In the genomic region with DNA sequence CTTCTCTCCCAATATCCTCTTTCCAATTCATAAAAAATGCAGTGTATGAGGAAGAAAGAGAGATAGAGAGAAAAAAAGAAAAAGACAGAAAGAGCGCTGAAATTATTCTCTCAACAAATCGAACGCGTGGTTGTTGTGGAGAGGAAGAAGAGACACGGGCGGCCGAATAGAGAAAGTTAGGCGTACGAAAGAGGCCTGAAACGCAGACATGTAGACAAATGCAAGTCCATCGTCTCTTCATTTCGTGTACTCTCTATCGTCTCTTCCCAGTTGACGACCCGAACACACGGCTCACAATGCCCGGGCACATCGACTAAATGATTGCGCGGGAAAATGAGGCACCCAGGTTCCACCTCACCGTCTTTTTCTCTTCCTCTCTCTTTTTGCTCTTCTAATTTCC, we compare ENCODE assay signal across 3 worm cellular contexts.
A peak's percentile ranks its signal among the peaks of the same experiment; 100 is the strongest.
TF ChIP-seq lines count a peak whose summit lies in the region.

No protein-coding gene starts in this region.

TF ChIP-seq in whole organism, L1 larva, 84 proteins besides CTCF, POLR2A, EP300 and RAD21 (continued from another document and continues in another):
- no peak for TF ChIP-seq pag-3 (tag; optimal IDR thresholded peaks at IDR 0.05; lab: Kevin White, UChicago; ENCODE audit: borderline replicate concordance, insufficient read depth)
- TF ChIP-seq jun-1 (tag; optimal IDR thresholded peaks at IDR 0.05; lab: Kevin White, UChicago) = peak; percentile 63
- TF ChIP-seq tbx-2 (tag; optimal IDR thresholded peaks at IDR 0.05; lab: Kevin White, UChicago) = peak; percentile 61
- peak; percentile 26; the same call in 1 of the 2 replicates for TF ChIP-seq isw-1 (GFP tag; IDR thresholded peaks at IDR 0.05; lab: Robert Waterston, UW)
- no peak for TF ChIP-seq C16A3.4 (tag; optimal IDR thresholded peaks at IDR 0.05; lab: Kevin White, UChicago)
- TF ChIP-seq ztf-11 (tag; optimal IDR thresholded peaks at IDR 0.05; lab: Kevin White, UChicago) = no peak
- TF ChIP-seq ceh-82 (tag; optimal IDR thresholded peaks at IDR 0.05; lab: Kevin White, UChicago) = peak; percentile 49 to 75 (median 65)
- no peak for TF ChIP-seq egl-27 (tag; optimal IDR thresholded peaks at IDR 0.05; lab: Kevin White, UChicago)
- peak; percentile 55 to 64 for TF ChIP-seq lsy-2 (tag; optimal IDR thresholded peaks at IDR 0.05; lab: Kevin White, UChicago)
- TF ChIP-seq sox-4 (tag; optimal IDR thresholded peaks at IDR 0.05; lab: Kevin White, UChicago) = no peak
- peak; percentile 62 to 67 for TF ChIP-seq lin-35 (GFP tag; optimal IDR thresholded peaks at IDR 0.05; lab: Kevin White, UChicago)
- TF ChIP-seq elt-3 (tag; optimal IDR thresholded peaks at IDR 0.05; lab: Kevin White, UChicago) = peak in 2 of 6 experiments; percentile 4 to 5
- TF ChIP-seq unc-86 (tag; optimal IDR thresholded peaks at IDR 0.05; lab: Kevin White, UChicago) = peak; percentile 68
- peak; percentile 64 for TF ChIP-seq skn-1 (tag; optimal IDR thresholded peaks at IDR 0.05; lab: Kevin White, UChicago)
- TF ChIP-seq nhr-71 (tag; optimal IDR thresholded peaks at IDR 0.05; lab: Kevin White, UChicago) = peak; percentile 78
- no peak for TF ChIP-seq ceh-8 (GFP tag; optimal IDR thresholded peaks at IDR 0.05; lab: Kevin White, UChicago)
- peak in 1 of 2 experiments; percentile 46 for TF ChIP-seq mdl-1 (tag; optimal IDR thresholded peaks at IDR 0.05; lab: Kevin White, UChicago)
- TF ChIP-seq rnt-1 (tag; optimal IDR thresholded peaks at IDR 0.05; lab: Kevin White, UChicago) = peak; percentile 72
- TF ChIP-seq mef-2 (tag; optimal IDR thresholded peaks at IDR 0.05; lab: Kevin White, UChicago) = peak; percentile 33
- TF ChIP-seq lir-3 (tag; optimal IDR thresholded peaks at IDR 0.05; lab: Kevin White, UChicago; ENCODE audit: poor library complexity) = no peak
- TF ChIP-seq C34B4.2 (tag; optimal IDR thresholded peaks at IDR 0.05; lab: Kevin White, UChicago) = no peak
- no peak for TF ChIP-seq hlh-17 (GFP tag; optimal IDR thresholded peaks at IDR 0.05; lab: Kevin White, UChicago; ENCODE audit: borderline replicate concordance)
- TF ChIP-seq elt-2 (tag; optimal IDR thresholded peaks at IDR 0.05; lab: Kevin White, UChicago) = peak; percentile 30
- no peak for TF ChIP-seq fkh-4 (tag; optimal IDR thresholded peaks at IDR 0.05; lab: Kevin White, UChicago; ENCODE audit: borderline replicate concordance)
- TF ChIP-seq snu-23 (GFP tag; optimal IDR thresholded peaks at IDR 0.05; lab: Kevin White, UChicago) = peak; percentile 69
- TF ChIP-seq fos-1 (tag; optimal IDR thresholded peaks at IDR 0.05; lab: Kevin White, UChicago) = peak; percentile 16
- TF ChIP-seq nhr-12 (tag; optimal IDR thresholded peaks at IDR 0.05; lab: Kevin White, UChicago) = no peak
- no peak for TF ChIP-seq grh-1 (GFP tag; IDR thresholded peaks at IDR 0.05; lab: Robert Waterston, UW)
- no peak for TF ChIP-seq pqm-1 (tag; optimal IDR thresholded peaks at IDR 0.05; lab: Kevin White, UChicago)
- peak; percentile 24 for TF ChIP-seq mep-1 (tag; optimal IDR thresholded peaks at IDR 0.05; lab: Kevin White, UChicago)
- peak; percentile 63 to 75 for TF ChIP-seq efl-1 (optimal IDR thresholded peaks at IDR 0.05; lab: Kevin White, UChicago)
- peak; percentile 42 to 93 for TF ChIP-seq efl-1 (GFP tag; optimal IDR thresholded peaks at IDR 0.05 in 1 of 2; lab: Kevin White, UChicago)
- no peak for TF ChIP-seq ceh-63 (GFP tag; optimal IDR thresholded peaks at IDR 0.05; lab: Kevin White, UChicago)
- TF ChIP-seq aly-2 (tag; optimal IDR thresholded peaks at IDR 0.05; lab: Kevin White, UChicago) = no peak
- no peak for TF ChIP-seq alr-1 (tag; optimal IDR thresholded peaks at IDR 0.05; lab: Kevin White, UChicago; ENCODE audit: borderline replicate concordance)
- TF ChIP-seq fkh-10 (GFP tag; optimal IDR thresholded peaks at IDR 0.05; lab: Kevin White, UChicago) = no peak
- TF ChIP-seq F16B12.6 (tag; optimal IDR thresholded peaks at IDR 0.05; lab: Kevin White, UChicago) = no peak
- peak; percentile 30 for TF ChIP-seq nhr-11 (tag; optimal IDR thresholded peaks at IDR 0.05; lab: Kevin White, UChicago)
- TF ChIP-seq lin-15B (tag; optimal IDR thresholded peaks at IDR 0.05; lab: Kevin White, UChicago) = no peak
- TF ChIP-seq fkh-8 (tag; optimal IDR thresholded peaks at IDR 0.05; lab: Kevin White, UChicago) = peak; percentile 90
- no peak for TF ChIP-seq vab-15 (tag; optimal IDR thresholded peaks at IDR 0.05; lab: Kevin White, UChicago)

TF ChIP-seq in whole organism, L3 larva, 47 proteins besides CTCF, POLR2A, EP300 and RAD21 (continued from another document):
- TF ChIP-seq daf-12 (tag; optimal IDR thresholded peaks at IDR 0.05; lab: Kevin White, UChicago) = no peak
- no peak for TF ChIP-seq ama-1 (optimal IDR thresholded peaks at IDR 0.05; lab: Kevin White, UChicago)
- TF ChIP-seq elt-1 (tag; optimal IDR thresholded peaks at IDR 0.05; lab: Kevin White, UChicago) = no peak
- TF ChIP-seq lsy-12 (tag; optimal IDR thresholded peaks at IDR 0.05; lab: Kevin White, UChicago) = peak; percentile 61
- peak; percentile 53 for TF ChIP-seq nhr-25 (tag; optimal IDR thresholded peaks at IDR 0.05; lab: Kevin White, UChicago)
- no peak for TF ChIP-seq fos-1 (tag; optimal IDR thresholded peaks at IDR 0.05; lab: Kevin White, UChicago)
- peak; percentile 34 for TF ChIP-seq ceh-28 (tag; optimal IDR thresholded peaks at IDR 0.05; lab: Kevin White, UChicago)
- TF ChIP-seq aly-2 (tag; optimal IDR thresholded peaks at IDR 0.05; lab: Kevin White, UChicago) = no peak
- TF ChIP-seq nhr-23 (tag; optimal IDR thresholded peaks at IDR 0.05; lab: Kevin White, UChicago) = peak; percentile 15
- TF ChIP-seq pqm-1 (tag; optimal IDR thresholded peaks at IDR 0.05; lab: Kevin White, UChicago) = peak; percentile 8
- TF ChIP-seq hmg-11 (tag; optimal IDR thresholded peaks at IDR 0.05; lab: Kevin White, UChicago) = peak; percentile 86
- TF ChIP-seq nhr-77 (tag; optimal IDR thresholded peaks at IDR 0.05; lab: Kevin White, UChicago) = no peak
- peak; percentile 82 for TF ChIP-seq elt-2 (tag; optimal IDR thresholded peaks at IDR 0.05; lab: Kevin White, UChicago)
- TF ChIP-seq ceh-9 (tag; optimal IDR thresholded peaks at IDR 0.05; lab: Kevin White, UChicago) = no peak
- peak; percentile 65 for TF ChIP-seq lin-15B (tag; optimal IDR thresholded peaks at IDR 0.05; lab: Kevin White, UChicago)

TF ChIP-seq in whole organism, young adult, 124 proteins besides CTCF, POLR2A, EP300 and RAD21 (continued from another document and continues in another):
- TF ChIP-seq athp-1 (tag; optimal IDR thresholded peaks at IDR 0.05; lab: Kevin White, UChicago) = no peak
- TF ChIP-seq cebp-1 (GFP tag; IDR thresholded peaks at IDR 0.05; lab: Robert Waterston, UW) = no peak
- TF ChIP-seq cebp-1 (tag; optimal IDR thresholded peaks at IDR 0.05; lab: Kevin White, UChicago) = peak; percentile 71
- TF ChIP-seq hsf-1 (GFP tag; IDR thresholded peaks at IDR 0.05; lab: Robert Waterston, UW) = no peak
- TF ChIP-seq mel-28 (tag; optimal IDR thresholded peaks at IDR 0.05; lab: Kevin White, UChicago; ENCODE audit: borderline replicate concordance) = no peak
- no peak for TF ChIP-seq gei-17 (GFP tag; optimal IDR thresholded peaks at IDR 0.05; lab: Kevin White, UChicago)
- TF ChIP-seq madf-6 (GFP tag; IDR thresholded peaks at IDR 0.05; lab: Robert Waterston, UW) = peak; percentile 75
- TF ChIP-seq sea-2 (GFP tag; IDR thresholded peaks at IDR 0.05; lab: Robert Waterston, UW) = no peak
- TF ChIP-seq F10E7.11 (tag; optimal IDR thresholded peaks at IDR 0.05; lab: Kevin White, UChicago) = no peak
- no peak for TF ChIP-seq ztf-28 (GFP tag; IDR thresholded peaks at IDR 0.05; lab: Robert Waterston, UW)
- peak; percentile 26 for TF ChIP-seq somi-1 (GFP tag; optimal IDR thresholded peaks at IDR 0.05; lab: Kevin White, UChicago)
- TF ChIP-seq F39B2.1 (GFP tag; IDR thresholded peaks at IDR 0.05; lab: Robert Waterston, UW) = no peak
- no peak for TF ChIP-seq F52B5.7 (tag; optimal IDR thresholded peaks at IDR 0.05; lab: Kevin White, UChicago)
- TF ChIP-seq ets-4 (GFP tag; optimal IDR thresholded peaks at IDR 0.05; lab: Kevin White, UChicago) = peak; percentile 30
- TF ChIP-seq repo-1 (tag; optimal IDR thresholded peaks at IDR 0.05; lab: Kevin White, UChicago) = no peak
- TF ChIP-seq ceh-91 (GFP tag; IDR thresholded peaks at IDR 0.05; lab: Robert Waterston, UW) = no peak
- no peak for TF ChIP-seq B0035.1 (tag; optimal IDR thresholded peaks at IDR 0.05; lab: Kevin White, UChicago)
- TF ChIP-seq lin-26 (GFP tag; IDR thresholded peaks at IDR 0.05; lab: Robert Waterston, UW) = no peak; the same call in 1 of the 2 replicates
- TF ChIP-seq efl-1 (GFP tag; optimal IDR thresholded peaks at IDR 0.05; lab: Kevin White, UChicago) = peak; percentile 47
- TF ChIP-seq D2030.7 (GFP tag; IDR thresholded peaks at IDR 0.05; lab: Robert Waterston, UW) = peak; percentile 8; the same call in 1 of the 2 replicates
- TF ChIP-seq hlh-26 (GFP tag; conservative IDR thresholded peaks at IDR 0.05; lab: Robert Waterston, UW) = no peak
- TF ChIP-seq hlh-12 (tag; optimal IDR thresholded peaks at IDR 0.05; lab: Kevin White, UChicago) = no peak
- TF ChIP-seq nfya-1 (tag; optimal IDR thresholded peaks at IDR 0.05; lab: Kevin White, UChicago; ENCODE audit: borderline replicate concordance, insufficient read depth) = no peak
- peak; percentile 82 for TF ChIP-seq attf-5 (GFP tag; optimal IDR thresholded peaks at IDR 0.05; lab: Kevin White, UChicago)
- TF ChIP-seq lin-40 (tag; optimal IDR thresholded peaks at IDR 0.05; lab: Kevin White, UChicago) = peak; percentile 58
- TF ChIP-seq nhr-90 (tag; optimal IDR thresholded peaks at IDR 0.05; lab: Kevin White, UChicago) = peak; percentile 17
- TF ChIP-seq ztf-26 (tag; optimal IDR thresholded peaks at IDR 0.05; lab: Kevin White, UChicago) = no peak
- TF ChIP-seq ceh-58 (GFP tag; IDR thresholded peaks at IDR 0.05; lab: Robert Waterston, UW) = no peak
- peak; percentile 19; the same call in 1 of the 2 replicates for TF ChIP-seq madf-8 (GFP tag; conservative IDR thresholded peaks at IDR 0.05; lab: Robert Waterston, UW)
- TF ChIP-seq fkh-3 (tag; optimal IDR thresholded peaks at IDR 0.05; lab: Kevin White, UChicago) = no peak
- TF ChIP-seq B0261.1 (tag; optimal IDR thresholded peaks at IDR 0.05; lab: Kevin White, UChicago) = no peak
- 0 out of 2 replicates have a peak, but pooled peaks have one; percentile 21 for TF ChIP-seq mcd-1 (GFP tag; IDR thresholded peaks at IDR 0.05; lab: Robert Waterston, UW)
- TF ChIP-seq sptf-2 (GFP tag; optimal IDR thresholded peaks at IDR 0.05; lab: Kevin White, UChicago) = no peak
- no peak for TF ChIP-seq ztf-18 (tag; optimal IDR thresholded peaks at IDR 0.05; lab: Kevin White, UChicago)
- no peak for TF ChIP-seq tbx-9 (tag; optimal IDR thresholded peaks at IDR 0.05; lab: Kevin White, UChicago; ENCODE audit: borderline replicate concordance)
- no peak for TF ChIP-seq snpc-3.4 (tag; optimal IDR thresholded peaks at IDR 0.05; lab: Kevin White, UChicago)
- TF ChIP-seq pbrm-1 (GFP tag; IDR thresholded peaks at IDR 0.05; lab: Robert Waterston, UW) = no peak
- TF ChIP-seq zfh-2 (GFP tag; conservative IDR thresholded peaks at IDR 0.05; lab: Robert Waterston, UW) = peak; percentile 86
- no peak for TF ChIP-seq ztf-25 (GFP tag; IDR thresholded peaks at IDR 0.05; lab: Robert Waterston, UW)
- TF ChIP-seq unc-62 (GFP tag; optimal IDR thresholded peaks at IDR 0.05; lab: Kevin White, UChicago) = no peak
- TF ChIP-seq rec-8 (tag; optimal IDR thresholded peaks at IDR 0.05; lab: Kevin White, UChicago) = no peak
- peak in 1 of 3 experiments; percentile 34 for TF ChIP-seq lin-35 (GFP tag; optimal IDR thresholded peaks at IDR 0.05; lab: Kevin White, UChicago)
- no peak for TF ChIP-seq xnd-1 (tag; optimal IDR thresholded peaks at IDR 0.05; lab: Kevin White, UChicago)
- TF ChIP-seq nhr-179 (tag; optimal IDR thresholded peaks at IDR 0.05; lab: Kevin White, UChicago) = no peak
- TF ChIP-seq lin-54 (GFP tag; optimal IDR thresholded peaks at IDR 0.05; lab: Kevin White, UChicago) = peak; percentile 24
- TF ChIP-seq nhr-27 (tag; optimal IDR thresholded peaks at IDR 0.05; lab: Kevin White, UChicago) = no peak
- no peak for TF ChIP-seq dpl-1 (GFP tag; optimal IDR thresholded peaks at IDR 0.05; lab: Kevin White, UChicago)
- no peak for TF ChIP-seq ccch-3 (GFP tag; optimal IDR thresholded peaks at IDR 0.05; lab: Kevin White, UChicago)
- no peak for TF ChIP-seq sdz-38 (tag; optimal IDR thresholded peaks at IDR 0.05; lab: Kevin White, UChicago)
- peak; percentile 96 for TF ChIP-seq nhr-80 (tag; optimal IDR thresholded peaks at IDR 0.05; lab: Kevin White, UChicago)
- no peak for TF ChIP-seq lag-1 (GFP tag; IDR thresholded peaks at IDR 0.05; lab: Robert Waterston, UW)
- TF ChIP-seq egl-18 (GFP tag; IDR thresholded peaks at IDR 0.05; lab: Robert Waterston, UW) = no peak
- TF ChIP-seq Y53G8AR.9 (GFP tag; conservative IDR thresholded peaks at IDR 0.05; lab: Robert Waterston, UW) = no peak
- no peak for TF ChIP-seq nhr-120 (GFP tag; IDR thresholded peaks at IDR 0.05; lab: Robert Waterston, UW)
- no peak for TF ChIP-seq attf-6 (GFP tag; IDR thresholded peaks at IDR 0.05; lab: Robert Waterston, UW)
- TF ChIP-seq snpc-1.1 (tag; optimal IDR thresholded peaks at IDR 0.05; lab: Kevin White, UChicago; ENCODE audit: insufficient read depth) = no peak
- TF ChIP-seq B0336.3 (GFP tag; IDR thresholded peaks at IDR 0.05; lab: Robert Waterston, UW) = peak; percentile 40; the same call in 1 of the 2 replicates
- TF ChIP-seq akir-1 (GFP tag; optimal IDR thresholded peaks at IDR 0.05; lab: Kevin White, UChicago) = no peak
- TF ChIP-seq F49E8.2 (tag; optimal IDR thresholded peaks at IDR 0.05; lab: Kevin White, UChicago; ENCODE audit: insufficient read depth) = no peak
- TF ChIP-seq lsy-27 (tag; optimal IDR thresholded peaks at IDR 0.05; lab: Kevin White, UChicago; ENCODE audit: borderline replicate concordance, insufficient read depth) = no peak
- TF ChIP-seq F55B11.4 (tag; optimal IDR thresholded peaks at IDR 0.05; lab: Kevin White, UChicago; ENCODE audit: borderline replicate concordance, insufficient read depth) = no peak
- no peak for TF ChIP-seq chd-7 (tag; optimal IDR thresholded peaks at IDR 0.05; lab: Kevin White, UChicago)
- no peak for TF ChIP-seq Y67H2A.10 (GFP tag; conservative IDR thresholded peaks at IDR 0.05; lab: Robert Waterston, UW)
- no peak for TF ChIP-seq Y79H2A.3 (GFP tag; conservative IDR thresholded peaks at IDR 0.05; lab: Robert Waterston, UW)
- no peak for TF ChIP-seq bed-1 (GFP tag; IDR thresholded peaks at IDR 0.05; lab: Robert Waterston, UW)
- TF ChIP-seq ceh-40 (GFP tag; IDR thresholded peaks at IDR 0.05; lab: Robert Waterston, UW) = no peak
- TF ChIP-seq ceh-79 (tag; optimal IDR thresholded peaks at IDR 0.05; lab: Kevin White, UChicago) = no peak
- no peak for TF ChIP-seq T07F8.4 (tag; optimal IDR thresholded peaks at IDR 0.05; lab: Kevin White, UChicago)
- TF ChIP-seq C06A6.2 (GFP tag; conservative IDR thresholded peaks at IDR 0.05; lab: Robert Waterston, UW) = 0 out of 2 replicates have a peak, but pooled peaks have one; percentile 27
- peak in 1 of 2 experiments; percentile 58 for TF ChIP-seq let-607 (tag; optimal IDR thresholded peaks at IDR 0.05; lab: Kevin White, UChicago)
- no peak for TF ChIP-seq Y53F4B.3 (GFP tag; IDR thresholded peaks at IDR 0.05; lab: Robert Waterston, UW)
- TF ChIP-seq K11D2.4 (GFP tag; IDR thresholded peaks at IDR 0.05; lab: Robert Waterston, UW) = no peak
- no peak for TF ChIP-seq mxl-1 (tag; optimal IDR thresholded peaks at IDR 0.05; lab: Kevin White, UChicago)
- no peak for TF ChIP-seq unc-130 (GFP tag; optimal IDR thresholded peaks at IDR 0.05; lab: Kevin White, UChicago)
- TF ChIP-seq egrh-3 (GFP tag; IDR thresholded peaks at IDR 0.05; lab: Robert Waterston, UW) = no peak
- no peak for TF ChIP-seq bed-2 (GFP tag; IDR thresholded peaks at IDR 0.05; lab: Robert Waterston, UW)
- TF ChIP-seq hrde-1 (tag; optimal IDR thresholded peaks at IDR 0.05; lab: Kevin White, UChicago; ENCODE audit: borderline replicate concordance) = no peak
- TF ChIP-seq die-1 (tag; optimal IDR thresholded peaks at IDR 0.05; lab: Kevin White, UChicago) = peak; percentile 29
